Fruit fly (Drosophila melanogaster) whole organism, embryonic: Measurements from ENCODE around the gene ohgt.

Source experiments
- Bgb ChIP-seq: fragments of 200-800 bp; sonication (Bioruptor generic); IDR thresholded peaks from 2 replicates; pipeline ENCODE4 v1.3.6; 2022; ENCODE audit warnings: missing biosample characterization, missing genetic modification characterization; ENCODE audit not compliant: partially characterized antibody
- BtbVII ChIP-seq: fragments of 200-800 bp; sonication (Bioruptor generic); optimal IDR thresholded peaks from 3 replicates; lab custom pipeline; 2017; ENCODE audit warnings: missing biosample characterization, mild to moderate bottlenecking, missing genetic modification characterization
- CG10209 ChIP-seq: fragments of 200-800 bp; sonication (Bioruptor generic); optimal IDR thresholded peaks from 3 replicates; lab custom pipeline; 2017; ENCODE audit warnings: missing biosample characterization, mild to moderate bottlenecking, missing genetic modification characterization, missing genetic modification reagents
- CG10431 ChIP-seq: fragments of 200-800 bp; sonication (Bioruptor generic); optimal IDR thresholded peaks from 3 replicates; lab custom pipeline; 2018; ENCODE audit warnings: missing biosample characterization, mild to moderate bottlenecking, missing genetic modification characterization
- CG10462 ChIP-seq: fragments of 200-800 bp; sonication (Bioruptor generic); optimal IDR thresholded peaks from 2 replicates; lab custom pipeline; 2016; ENCODE audit warnings: missing biosample characterization, missing genetic modification characterization
- CG10654 ChIP-seq: fragments of 200-800 bp; sonication (Bioruptor generic); optimal IDR thresholded peaks from 2 replicates; lab custom pipeline; 2016; ENCODE audit warnings: missing biosample characterization, missing genetic modification characterization
- CG11085 ChIP-seq: fragments of 200-800 bp; sonication (Bioruptor generic); IDR thresholded peaks from 2 replicates; pipeline ENCODE4 v1.3.6; 2022; ENCODE audit warnings: missing biosample characterization, missing genetic modification characterization
- CG12104 ChIP-seq: fragments of 200-800 bp; sonication (Bioruptor generic); optimal IDR thresholded peaks from 3 replicates; lab custom pipeline; 2016; ENCODE audit warnings: missing biosample characterization, missing genetic modification characterization
- CG12942 ChIP-seq: fragments of 200-800 bp; sonication (Bioruptor generic); optimal IDR thresholded peaks from 3 replicates; lab custom pipeline; 2016; ENCODE audit warnings: missing biosample characterization, missing genetic modification characterization
- CG15073 ChIP-seq: fragments of 200-800 bp; sonication (Bioruptor generic); optimal IDR thresholded peaks from 2 replicates; lab custom pipeline; 2016; ENCODE audit warnings: missing biosample characterization, missing genetic modification characterization
- CG16863 ChIP-seq: fragments of 200-800 bp; sonication (Bioruptor generic); optimal IDR thresholded peaks from 3 replicates; lab custom pipeline; 2016; ENCODE audit warnings: missing biosample characterization, missing genetic modification characterization
- CG17186 ChIP-seq: fragments of 200-800 bp; sonication (Bioruptor generic); optimal IDR thresholded peaks from 3 replicates; lab custom pipeline; 2017; ENCODE audit warnings: missing biosample characterization, missing genetic modification reagents, missing genetic modification characterization
- CG2202 ChIP-seq: fragments of 200-800 bp; sonication (Bioruptor generic); optimal IDR thresholded peaks from 2 replicates; lab custom pipeline; 2018; ENCODE audit warnings: missing biosample characterization, mild to moderate bottlenecking, missing genetic modification characterization
- CG32772 ChIP-seq: fragments of 200-800 bp; sonication (Bioruptor generic); IDR thresholded peaks from 2 replicates; pipeline ENCODE4 v1.3.6; 2022; ENCODE audit warnings: missing biosample characterization, missing genetic modification characterization
- CG3995 ChIP-seq: fragments of 200-800 bp; sonication (Bioruptor generic); optimal IDR thresholded peaks from 3 replicates; lab custom pipeline; 2016; ENCODE audit warnings: missing biosample characterization, missing genetic modification characterization
- CG4282 ChIP-seq: fragments of 200-800 bp; sonication (Bioruptor generic); optimal IDR thresholded peaks from 2 replicates; lab custom pipeline; 2016; ENCODE audit warnings: missing biosample characterization, missing genetic modification characterization
- CG43689 ChIP-seq: fragments of 200-800 bp; sonication (Bioruptor generic); IDR thresholded peaks from 2 replicates; pipeline ENCODE4 v1.3.6; 2022; ENCODE audit warnings: missing biosample characterization, missing genetic modification characterization
- CG4730 ChIP-seq: fragments of 200-800 bp; sonication (Bioruptor generic); IDR thresholded peaks from 2 replicates; pipeline ENCODE4 v1.3.6; 2022; ENCODE audit warnings: missing biosample characterization, missing genetic modification characterization
- Chrac-16 ChIP-seq: fragments of 200-800 bp; sonication (Bioruptor generic); optimal IDR thresholded peaks from 3 replicates; lab custom pipeline; 2016; ENCODE audit warnings: missing biosample characterization, missing genetic modification characterization
- Drgx ChIP-seq: fragments of 200-800 bp; sonication (Bioruptor generic); IDR thresholded peaks from 2 replicates; pipeline ENCODE4 v1.3.6; 2022; ENCODE audit warnings: missing biosample characterization, missing genetic modification characterization
- Ets97D ChIP-seq: fragments of 200-800 bp; sonication (Bioruptor generic); optimal IDR thresholded peaks from 3 replicates; lab custom pipeline; 2016; ENCODE audit warnings: missing biosample characterization, missing genetic modification characterization
- Gug ChIP-seq: fragments of 200-800 bp; sonication (Bioruptor generic); IDR thresholded peaks from 4 replicates; pipeline ENCODE4 v1.3.6; 2022; ENCODE audit warnings: missing biosample characterization, missing genetic modification characterization
- Lpt ChIP-seq: fragments of >200 bp; optimal IDR thresholded peaks from 2 replicates; lab custom pipeline; 2018; ENCODE audit warnings: missing biosample characterization, missing genetic modification characterization
- MBD-R2 ChIP-seq: fragments of 200-800 bp; sonication (Bioruptor generic); IDR thresholded peaks from 2 replicates; pipeline ENCODE4 v1.3.6; 2022; ENCODE audit warnings: missing biosample characterization, missing genetic modification characterization
- Mad ChIP-seq: fragments of 200-800 bp; sonication (Bioruptor generic); optimal IDR thresholded peaks from 2 replicates; lab custom pipeline; 2016; ENCODE audit warnings: missing biosample characterization, missing genetic modification characterization
- Med ChIP-seq: fragments of 200-800 bp; sonication (Bioruptor generic); peaks from one replicate; lab custom pipeline; 2016; ENCODE audit warnings: missing biosample characterization, missing genetic modification characterization, mild to moderate bottlenecking, inconsistent platforms, moderate library complexity
- amos ChIP-seq: fragments of 200-800 bp; sonication (Bioruptor generic); IDR thresholded peaks from 2 replicates; pipeline ENCODE4 v1.3.6; 2022; ENCODE audit warnings: missing biosample characterization, missing genetic modification characterization; ENCODE audit not compliant: partially characterized antibody
- aop ChIP-seq: fragments of 200-800 bp; sonication (Bioruptor generic); IDR thresholded peaks from 2 replicates; pipeline ENCODE4 v1.3.6; 2022; ENCODE audit warnings: missing biosample characterization, missing genetic modification characterization
- az2 ChIP-seq: fragments of 200-800 bp; sonication (Bioruptor generic); optimal IDR thresholded peaks from 3 replicates; lab custom pipeline; 2016; ENCODE audit warnings: missing biosample characterization, missing genetic modification characterization
- bsh ChIP-seq, 2 experiments: fragments of 200-800 bp; sonication (Bioruptor generic); optimal IDR thresholded peaks; 2 replicates each; lab custom pipeline; 2017 to 2018; ENCODE audit warnings: mild to moderate bottlenecking in 2 of 2, missing biosample characterization in 2 of 2, missing genetic modification characterization in 2 of 2, moderate library complexity in 1 of 2
- btn ChIP-seq: fragments of 200-800 bp; sonication (Bioruptor generic); optimal IDR thresholded peaks from 2 replicates; lab custom pipeline; 2016; ENCODE audit warnings: missing biosample characterization, missing genetic modification characterization
- corto ChIP-seq: fragments of 200-800 bp; sonication (Bioruptor generic); optimal IDR thresholded peaks from 2 replicates; lab custom pipeline; 2016; ENCODE audit warnings: missing biosample characterization, mild to moderate bottlenecking, missing genetic modification characterization, moderate library complexity
- dm ChIP-seq: fragments of 200-800 bp; sonication (Bioruptor generic); optimal IDR thresholded peaks from 3 replicates; lab custom pipeline; 2016; ENCODE audit warnings: missing biosample characterization, missing genetic modification characterization
- dysf ChIP-seq: fragments of 200-800 bp; sonication (Bioruptor generic); IDR thresholded peaks from 3 replicates; pipeline ENCODE4 v1.3.6; 2022; ENCODE audit warnings: missing biosample characterization, missing genetic modification characterization
- eyg ChIP-seq: fragments of 200-800 bp; sonication (Bioruptor generic); optimal IDR thresholded peaks from 3 replicates; lab custom pipeline; 2016; ENCODE audit warnings: missing biosample characterization, missing genetic modification characterization
- ftz-f1 ChIP-seq: fragments of 200-800 bp; sonication (Bioruptor generic); optimal IDR thresholded peaks from 2 replicates; lab custom pipeline; 2016; ENCODE audit warnings: missing biosample characterization, missing genetic modification characterization
- gcm2 ChIP-seq: fragments of 200-800 bp; sonication (Bioruptor generic); optimal IDR thresholded peaks from 2 replicates; lab custom pipeline; 2016; ENCODE audit warnings: missing biosample characterization, missing genetic modification characterization
- grn ChIP-seq: fragments of 200-800 bp; sonication (Bioruptor generic); optimal IDR thresholded peaks from 3 replicates; lab custom pipeline; 2017; ENCODE audit warnings: missing biosample characterization, missing genetic modification characterization
- gt ChIP-seq: fragments of 200-800 bp; sonication (Bioruptor generic); IDR thresholded peaks from 2 replicates; pipeline ENCODE4 v1.3.6; 2022; ENCODE audit warnings: missing biosample characterization, missing genetic modification characterization
- h ChIP-seq: fragments of >200 bp; optimal IDR thresholded peaks from 2 replicates; lab custom pipeline; 2017
- peb ChIP-seq: fragments of 200-800 bp; sonication (Bioruptor generic); IDR thresholded peaks from 2 replicates; pipeline ENCODE4 v1.3.6; 2022; ENCODE audit warnings: missing biosample characterization, missing genetic modification characterization
- prd ChIP-seq, 3 experiments: fragments of >200 bp in 2 of 3; fragments of 200-800 bp in 1 of 3; sonication (Bioruptor generic) in 1 of 3; optimal IDR thresholded peaks in 2 of 3; IDR thresholded peaks in 1 of 3; 2 replicates in 2 of 3; 3 replicates in 1 of 3; pipeline versions ENCODE4 v1.3.6 to Lab custom; 2017 to 2022; ENCODE audit warnings: missing biosample characterization in 1 of 3, missing genetic modification characterization in 1 of 3
- pum ChIP-seq: fragments of 200-800 bp; sonication (Bioruptor generic); optimal IDR thresholded peaks from 2 replicates; lab custom pipeline; 2016; ENCODE audit warnings: missing biosample characterization, missing genetic modification characterization
- slbo ChIP-seq: fragments of 200-800 bp; sonication (Bioruptor generic); IDR thresholded peaks from 2 replicates; pipeline ENCODE4 v1.3.6; 2022; ENCODE audit warnings: missing biosample characterization, missing genetic modification characterization
- sr ChIP-seq: fragments of 200-800 bp; sonication (Bioruptor generic); IDR thresholded peaks from 3 replicates; pipeline ENCODE4 v1.3.6; 2022; ENCODE audit warnings: missing biosample characterization, missing genetic modification characterization
- stwl ChIP-seq: fragments of 200-800 bp; sonication (Bioruptor generic); optimal IDR thresholded peaks from 3 replicates; lab custom pipeline; 2018; ENCODE audit warnings: missing biosample characterization, mild to moderate bottlenecking, missing genetic modification characterization, moderate library complexity
- toy ChIP-seq: fragments of 200-800 bp; sonication (Bioruptor generic); IDR thresholded peaks from 2 replicates; pipeline ENCODE4 v1.3.6; 2022; ENCODE audit warnings: missing biosample characterization, missing genetic modification characterization
- ttk ChIP-seq: fragments of 200-800 bp; sonication (Bioruptor generic); IDR thresholded peaks from 2 replicates; pipeline ENCODE4 v2.1.2; 2022; ENCODE audit warnings: missing biosample characterization, missing genetic modification characterization
- tup ChIP-seq: fragments of 200-800 bp; sonication (Bioruptor generic); optimal IDR thresholded peaks from 2 replicates; lab custom pipeline; 2016; ENCODE audit warnings: missing biosample characterization, mild to moderate bottlenecking, missing genetic modification characterization, moderate library complexity
- zen ChIP-seq: fragments of 200-800 bp; sonication (Bioruptor generic); optimal IDR thresholded peaks from 3 replicates; lab custom pipeline; 2018; ENCODE audit warnings: missing biosample characterization, mild to moderate bottlenecking, missing genetic modification characterization, moderate library complexity
- zf30C ChIP-seq: fragments of 200-800 bp; sonication (Bioruptor generic); optimal IDR thresholded peaks from 3 replicates; lab custom pipeline; 2018; ENCODE audit warnings: missing biosample characterization, mild to moderate bottlenecking, missing genetic modification characterization

The ohgt gene

dm6 chr3R:10024032-10024712 lies 24.8 kb upstream of the ohgt start (continued):
- TF ChIP-seq peb (GFP tag; lab: Robert Waterston, UW): no peak
- TF ChIP-seq Drgx (GFP tag; lab: Robert Waterston, UW): no peak
- TF ChIP-seq MBD-R2 (GFP tag; lab: Robert Waterston, UW): peak; percentile 47; the same call in 1 of the 2 replicates
- TF ChIP-seq prd (optimal IDR thresholded peaks at IDR 0.05; lab: Kevin White, UChicago): no peak
- 0 out of 3 replicates have a peak, but pooled peaks have one; percentile 16 for TF ChIP-seq prd (GFP tag; IDR thresholded peaks at IDR 0.05; lab: Robert Waterston, UW)
- TF ChIP-seq zf30C: peak; percentile 51
- no peak for TF ChIP-seq Chrac-16 (GFP tag; lab: Kevin White, UChicago)
- no peak for TF ChIP-seq CG10462 (GFP tag; lab: Kevin White, UChicago)
- no peak for TF ChIP-seq CG10431 (GFP tag; lab: Kevin White, UChicago)
- TF ChIP-seq bsh (GFP tag; optimal IDR thresholded peaks at IDR 0.05; lab: Kevin White, UChicago): no peak
- no peak for TF ChIP-seq CG3995 (GFP tag; lab: Kevin White, UChicago)
- no peak for TF ChIP-seq CG43689
- TF ChIP-seq eyg (GFP tag; lab: Kevin White, UChicago): no peak
- peak; percentile 5 for TF ChIP-seq pum (GFP tag; lab: Kevin White, UChicago)
- no peak for TF ChIP-seq CG17186 (GFP tag; lab: Kevin White, UChicago)
- no peak for TF ChIP-seq Lpt
- no peak for TF ChIP-seq CG10654
- peak; percentile 13 for TF ChIP-seq az2 (GFP tag; lab: Kevin White, UChicago)
- no peak for TF ChIP-seq gt (GFP tag; lab: Robert Waterston, UW)
- TF ChIP-seq dysf (GFP tag; lab: Robert Waterston, UW): peak; percentile 53; the same call in 2 of the 3 replicates
- TF ChIP-seq aop: no peak
- no peak for TF ChIP-seq tup (GFP tag; lab: Kevin White, UChicago)
- no peak for TF ChIP-seq toy (GFP tag; lab: Robert Waterston, UW)
- no peak for TF ChIP-seq dm (GFP tag; lab: Kevin White, UChicago)
- no peak for TF ChIP-seq CG4730 (GFP tag; lab: Robert Waterston, UW)
- TF ChIP-seq ftz-f1: no peak
- no peak for TF ChIP-seq Ets97D (GFP tag; lab: Kevin White, UChicago)
- TF ChIP-seq CG10209 (GFP tag; lab: Kevin White, UChicago): no peak
- no peak for TF ChIP-seq Mad (GFP tag; lab: Kevin White, UChicago)
- TF ChIP-seq CG32772: peak; percentile 32; the same call in 1 of the 2 replicates
- no peak for TF ChIP-seq corto (GFP tag; lab: Kevin White, UChicago)
- TF ChIP-seq btn (GFP tag; lab: Kevin White, UChicago): no peak
- TF ChIP-seq Med (GFP tag; lab: Kevin White, UChicago): peak; percentile 93
- TF ChIP-seq amos (GFP tag; lab: Robert Waterston, UW): no peak
- TF ChIP-seq BtbVII: peak; percentile 46
- TF ChIP-seq CG4282 (GFP tag; lab: Kevin White, UChicago): no peak
- no peak for TF ChIP-seq CG12942 (GFP tag; lab: Kevin White, UChicago)
- TF ChIP-seq Gug (GFP tag; lab: Robert Waterston, UW): 0 out of 4 replicates have a peak, but pooled peaks have one; percentile 20
- TF ChIP-seq CG11085 (GFP tag; lab: Robert Waterston, UW): no peak
- peak; percentile 65 for TF ChIP-seq slbo (GFP tag; lab: Robert Waterston, UW)
- no peak for TF ChIP-seq sr (GFP tag; lab: Robert Waterston, UW)
- TF ChIP-seq zen: no peak
- no peak for TF ChIP-seq h (lab: Kevin White, UChicago)
- TF ChIP-seq CG15073: no peak
- no peak for TF ChIP-seq CG12104
- no peak for TF ChIP-seq Bgb (GFP tag; lab: Robert Waterston, UW)
- peak; percentile 4 for TF ChIP-seq CG16863 (GFP tag; lab: Kevin White, UChicago)
- TF ChIP-seq grn (GFP tag; lab: Kevin White, UChicago): no peak
- no peak for TF ChIP-seq stwl (tag; lab: Kevin White, UChicago)
- TF ChIP-seq ttk: no peak
- TF ChIP-seq CG2202 (tag; lab: Kevin White, UChicago): no peak
- TF ChIP-seq gcm2 (GFP tag; lab: Kevin White, UChicago): no peak
